Worm (Caenorhabditis elegans): ENCODE data around the gene K07H8.7.

Gene K07H8.7

ce11 chrIV:8244112-8244511 is 15.7 kb downstream of the K07H8.7 start, which contains the start of gene T09A12.1:
TSS of gene T09A12.1 (plus strand) at chrIV:8244412.
- TF ChIP-seq hpl-2 (GFP tag; optimal IDR thresholded peaks at IDR 0.05), result no peak
- TF ChIP-seq efl-1 (optimal IDR thresholded peaks at IDR 0.05), result no peak
- no peak for TF ChIP-seq efl-1 (GFP tag; optimal IDR thresholded peaks at IDR 0.05 in 1 of 2)
- TF ChIP-seq nhr-19 (GFP tag; conservative IDR thresholded peaks at IDR 0.05), result no peak
- no peak for TF ChIP-seq grh-1 (GFP tag; IDR thresholded peaks at IDR 0.05)
- no peak for TF ChIP-seq egl-27 (tag; optimal IDR thresholded peaks at IDR 0.05)
- no peak for TF ChIP-seq mep-1 (tag; optimal IDR thresholded peaks at IDR 0.05)
- no peak for TF ChIP-seq fkh-10 (GFP tag; optimal IDR thresholded peaks at IDR 0.05)
- TF ChIP-seq mab-9 (GFP tag; IDR thresholded peaks at IDR 0.05), result no peak
- no peak for TF ChIP-seq hlh-17 (GFP tag; optimal IDR thresholded peaks at IDR 0.05; ENCODE audit: borderline replicate concordance)

ce11 chrIV:8243599-8243998 is 16.2 kb downstream of the K07H8.7 start, which contains the start of gene T09A12.8:
TSS of gene T09A12.8 (minus strand) at chrIV:8243699.
- TF ChIP-seq unc-86 (tag; optimal IDR thresholded peaks at IDR 0.05) (no peak), snpc-4 (tag; optimal IDR thresholded peaks at IDR 0.05) (no peak), xbp-1 (tag; optimal IDR thresholded peaks at IDR 0.05) (no peak), unc-62 (GFP tag; optimal IDR thresholded peaks at IDR 0.05) (no peak), lin-15B (tag; optimal IDR thresholded peaks at IDR 0.05) (no peak), pqm-1 (tag; optimal IDR thresholded peaks at IDR 0.05) (no peak), nhr-85 (tag) (no peak), hpl-2 (GFP tag; optimal IDR thresholded peaks at IDR 0.05) (no peak), egl-13 (tag; optimal IDR thresholded peaks at IDR 0.05) (no peak), lin-39 (tag; optimal IDR thresholded peaks at IDR 0.05) (no peak), pag-3 (tag; optimal IDR thresholded peaks at IDR 0.05; ENCODE audit: borderline replicate concordance, insufficient read depth) (no peak), fkh-4 (tag; optimal IDR thresholded peaks at IDR 0.05; ENCODE audit: borderline replicate concordance) (no peak), aly-2 (tag; optimal IDR thresholded peaks at IDR 0.05) (no peak), elt-3 (tag; optimal IDR thresholded peaks at IDR 0.05) (no peak), alr-1 (tag; optimal IDR thresholded peaks at IDR 0.05; ENCODE audit: borderline replicate concordance) (no peak), mep-1 (tag; optimal IDR thresholded peaks at IDR 0.05) (no peak)

ce11 chrIV:8243170-8243569 is 16.6 kb downstream of the K07H8.7 start:
- TF ChIP-seq efl-1 (optimal IDR thresholded peaks at IDR 0.05) (no peak), efl-1 (GFP tag; optimal IDR thresholded peaks at IDR 0.05 in 1 of 2) (peak in 1 of 2 experiments; percentile 70), mep-1 (tag; optimal IDR thresholded peaks at IDR 0.05) (no peak), ceh-90 (tag; optimal IDR thresholded peaks at IDR 0.05) (no peak), rnt-1 (tag; optimal IDR thresholded peaks at IDR 0.05) (peak; percentile 3), blmp-1 (tag; optimal IDR thresholded peaks at IDR 0.05) (peak; percentile 15), nhr-85 (tag) (peak; percentile 84), pax-3 (tag; optimal IDR thresholded peaks at IDR 0.05) (no peak)

- TF ChIP-seq ceh-88 (GFP tag; IDR thresholded peaks at IDR 0.05) (no peak), aha-1 (tag; optimal IDR thresholded peaks at IDR 0.05) (no peak), nhr-84 (tag; optimal IDR thresholded peaks at IDR 0.05) (no peak), sox-4 (tag; optimal IDR thresholded peaks at IDR 0.05) (no peak), pag-3 (tag; optimal IDR thresholded peaks at IDR 0.05; ENCODE audit: borderline replicate concordance, insufficient read depth) (no peak), dpl-1 (GFP tag; optimal IDR thresholded peaks at IDR 0.05) (no peak), blmp-1 (tag; optimal IDR thresholded peaks at IDR 0.05) (peak; percentile 76), mef-2 (tag; optimal IDR thresholded peaks at IDR 0.05) (no peak), unc-98 (GFP tag; IDR thresholded peaks at IDR 0.05) (no peak), ztf-11 (tag; optimal IDR thresholded peaks at IDR 0.05) (no peak), nhr-85 (tag) (peak; percentile 49), unc-130 (tag; optimal IDR thresholded peaks at IDR 0.05) (no peak), hlh-17 (GFP tag; optimal IDR thresholded peaks at IDR 0.05; ENCODE audit: borderline replicate concordance) (no peak), tbx-2 (tag; optimal IDR thresholded peaks at IDR 0.05) (no peak), lin-14 (GFP tag; optimal IDR thresholded peaks at IDR 0.05) (peak; percentile 58), efl-1 (optimal IDR thresholded peaks at IDR 0.05) (no peak), efl-1 (GFP tag; optimal IDR thresholded peaks at IDR 0.05 in 1 of 2) (peak in 1 of 2 experiments; percentile 88), C04F5.9 (tag; optimal IDR thresholded peaks at IDR 0.05) (no peak), unc-62 (GFP tag; optimal IDR thresholded peaks at IDR 0.05) (no peak)
Measured at ce11 chrIV:8241312-8241833, 18.4 kb downstream of the K07H8.7 start.
